Worm (Caenorhabditis elegans) whole organism, L2 larva: ENCODE data around the gene pqn-80.

Source experiments
- C34F6.9 ChIP-seq: fragments of 150-350 bp; optimal IDR thresholded peaks from 2 replicates; lab custom pipeline; 2014; ENCODE audit warnings: missing biosample characterization, missing genetic modification characterization
- F13H6.1 ChIP-seq: sonication (generic microtip); optimal IDR thresholded peaks from 2 replicates; lab custom pipeline; 2016; ENCODE audit warnings: missing genetic modification characterization, missing compliant biosample characterization
- R02D3.7 ChIP-seq: fragments of 150-350 bp; optimal IDR thresholded peaks from 2 replicates; lab custom pipeline; 2014; ENCODE audit warnings: missing biosample characterization, missing genetic modification characterization
- ZK546.5 ChIP-seq: sonication (generic microtip); optimal IDR thresholded peaks from 2 replicates; lab custom pipeline; 2017; ENCODE audit warnings: missing biosample characterization, missing genetic modification characterization
- ama-1 ChIP-seq: fragments of 150-350 bp; optimal IDR thresholded peaks from 2 replicates; lab custom pipeline; 2018; ENCODE audit warnings: inconsistent platforms
- blmp-1 ChIP-seq: sonication (generic microtip); optimal IDR thresholded peaks from 2 replicates; lab custom pipeline; 2017; ENCODE audit warnings: missing genetic modification characterization, mild to moderate bottlenecking, missing compliant biosample characterization, antibody characterized with exemption, moderate library complexity; ENCODE audit not compliant: insufficient read depth
- ceh-82 ChIP-seq: fragments of 150-350 bp; optimal IDR thresholded peaks from 2 replicates; lab custom pipeline; 2014; ENCODE audit warnings: missing biosample characterization, missing genetic modification characterization
- elt-1 ChIP-seq: fragments of 150-350 bp; optimal IDR thresholded peaks from 2 replicates; lab custom pipeline; 2014; ENCODE audit warnings: missing biosample characterization, missing genetic modification characterization
- lin-13 ChIP-seq: fragments of 150-350 bp; optimal IDR thresholded peaks from 2 replicates; lab custom pipeline; 2014; ENCODE audit warnings: missing biosample characterization, missing genetic modification reagents, missing genetic modification characterization
- lin-39 ChIP-seq: fragments of 150-350 bp; optimal IDR thresholded peaks from 2 replicates; lab custom pipeline; 2014; ENCODE audit warnings: missing biosample characterization, missing genetic modification reagents, missing genetic modification characterization
- mbf-1 ChIP-seq: sonication (generic microtip); optimal IDR thresholded peaks from 2 replicates; lab custom pipeline; 2017; ENCODE audit warnings: missing biosample characterization, missing genetic modification characterization
- mdl-1 ChIP-seq, 2 experiments: fragments of 150-350 bp in 1 of 2; sonication (generic microtip) in 1 of 2; optimal IDR thresholded peaks; 2 replicates each; lab custom pipeline; 2017; ENCODE audit warnings: missing biosample characterization in 2 of 2, missing genetic modification characterization in 2 of 2
- nhr-10 ChIP-seq: sonication (generic microtip); optimal IDR thresholded peaks from 2 replicates; lab custom pipeline; 2017; ENCODE audit warnings: missing biosample characterization, missing genetic modification characterization
- nhr-11 ChIP-seq: fragments of 150-350 bp; optimal IDR thresholded peaks from 2 replicates; lab custom pipeline; 2014; ENCODE audit warnings: missing biosample characterization, missing genetic modification characterization
- nhr-129 ChIP-seq: fragments of 150-350 bp; optimal IDR thresholded peaks from 2 replicates; lab custom pipeline; 2014; ENCODE audit warnings: missing biosample characterization, missing genetic modification characterization
- nhr-21 ChIP-seq: fragments of 150-350 bp; optimal IDR thresholded peaks from 2 replicates; lab custom pipeline; 2014; ENCODE audit warnings: missing biosample characterization, missing genetic modification characterization
- nhr-23 ChIP-seq: fragments of 150-350 bp; optimal IDR thresholded peaks from 2 replicates; lab custom pipeline; 2014; ENCODE audit warnings: missing biosample characterization, missing genetic modification reagents, missing genetic modification characterization
- nhr-237 ChIP-seq: fragments of 150-350 bp; optimal IDR thresholded peaks from 2 replicates; lab custom pipeline; 2014; ENCODE audit warnings: missing biosample characterization, missing genetic modification characterization
- nhr-6 ChIP-seq: fragments of 150-350 bp; optimal IDR thresholded peaks from 2 replicates; lab custom pipeline; 2014; ENCODE audit warnings: missing biosample characterization, missing genetic modification characterization
- peb-1 ChIP-seq: fragments of 150-350 bp; optimal IDR thresholded peaks from 2 replicates; lab custom pipeline; 2014; ENCODE audit warnings: missing biosample characterization, missing genetic modification characterization
- sem-4 ChIP-seq: fragments of 150-350 bp; optimal IDR thresholded peaks from 2 replicates; lab custom pipeline; 2014; ENCODE audit warnings: missing biosample characterization, missing genetic modification reagents, missing genetic modification characterization
- sma-3 ChIP-seq: sonication (generic microtip); optimal IDR thresholded peaks from 2 replicates; lab custom pipeline; 2016; ENCODE audit warnings: missing genetic modification reagents, missing genetic modification characterization, missing compliant biosample characterization
- sma-9 ChIP-seq, 2 experiments: fragments of 150-350 bp in 1 of 2; sonication (generic microtip) in 1 of 2; optimal IDR thresholded peaks; 2 replicates each; lab custom pipeline; 2014 to 2016; ENCODE audit warnings: missing genetic modification characterization in 2 of 2, mild to moderate bottlenecking in 1 of 2, missing biosample characterization in 1 of 2, missing compliant biosample characterization in 1 of 2, missing genetic modification reagents in 1 of 2, moderate library complexity in 1 of 2
- snpc-4 ChIP-seq: fragments of 150-350 bp; optimal IDR thresholded peaks from 2 replicates; lab custom pipeline; 2014; ENCODE audit warnings: missing biosample characterization, missing genetic modification characterization
- unc-39 ChIP-seq: fragments of 150-350 bp; optimal IDR thresholded peaks from 2 replicates; lab custom pipeline; 2014; ENCODE audit warnings: missing biosample characterization, missing genetic modification characterization
- unc-55 ChIP-seq: fragments of 150-350 bp; sonication (generic microtip); optimal IDR thresholded peaks from 3 replicates; lab custom pipeline; 2014; ENCODE audit warnings: missing biosample characterization, missing genetic modification reagents, missing genetic modification characterization
- ztf-11 ChIP-seq: sonication (generic microtip); optimal IDR thresholded peaks from 2 replicates; lab custom pipeline; 2017; ENCODE audit warnings: missing biosample characterization, missing genetic modification characterization
- ztf-4 ChIP-seq: fragments of 150-350 bp; optimal IDR thresholded peaks from 2 replicates; lab custom pipeline; 2014; ENCODE audit warnings: missing biosample characterization, missing genetic modification characterization

pqn-80 gene

ce11 chrIII:12687872-12688375 is 61.6 kb downstream of the pqn-80 start, which contains the start of the genes rsp-3 and spin-4 (continued):
- TF ChIP-seq lin-13 (GFP tag; lab: Kevin White, UChicago) (peak; percentile 83), mbf-1 (tag; lab: Kevin White, UChicago) (no peak), nhr-11 (tag; lab: Kevin White, UChicago) (no peak), ceh-82 (tag; lab: Kevin White, UChicago) (no peak), C34F6.9 (tag; lab: Kevin White, UChicago) (peak; percentile 95), sem-4 (peak; percentile 48), ZK546.5 (tag; lab: Kevin White, UChicago) (no peak), unc-55 (peak; percentile 87), ama-1 (lab: Kevin White, UChicago) (peak; percentile 72), ztf-4 (tag; lab: Kevin White, UChicago) (peak; percentile 19), snpc-4 (peak; percentile 48), lin-39 (tag; lab: Kevin White, UChicago) (no peak), nhr-237 (tag; lab: Kevin White, UChicago) (no peak), nhr-6 (no peak), nhr-129 (tag; lab: Kevin White, UChicago) (peak; percentile 53), nhr-23 (tag; lab: Kevin White, UChicago) (no peak), unc-39 (no peak), sma-3 (GFP tag; lab: Kevin White, UChicago) (peak; percentile 67), R02D3.7 (no peak), blmp-1 (tag; lab: Kevin White, UChicago) (peak; percentile 30), ztf-11 (tag; lab: Kevin White, UChicago) (no peak), nhr-10 (tag; lab: Kevin White, UChicago) (no peak), mdl-1 (tag; optimal IDR thresholded peaks at IDR 0.05; lab: Kevin White, UChicago) (no peak)

ce11 chrIII:12697591-12697990 is 71.2 kb downstream of the pqn-80 start:
- TF ChIP-seq peb-1 (no peak), ama-1 (lab: Kevin White, UChicago) (no peak), mbf-1 (tag; lab: Kevin White, UChicago) (no peak), F13H6.1 (no peak), sma-9 (GFP tag; optimal IDR thresholded peaks at IDR 0.05; lab: Kevin White, UChicago) (no peak), sma-9 (tag; optimal IDR thresholded peaks at IDR 0.05; lab: Kevin White, UChicago) (no peak), unc-39 (no peak), C34F6.9 (tag; lab: Kevin White, UChicago) (no peak), elt-1 (tag; lab: Kevin White, UChicago) (no peak), sem-4 (no peak)
- TF ChIP-seq, all 48 proteins: peak for 0

DNA sequence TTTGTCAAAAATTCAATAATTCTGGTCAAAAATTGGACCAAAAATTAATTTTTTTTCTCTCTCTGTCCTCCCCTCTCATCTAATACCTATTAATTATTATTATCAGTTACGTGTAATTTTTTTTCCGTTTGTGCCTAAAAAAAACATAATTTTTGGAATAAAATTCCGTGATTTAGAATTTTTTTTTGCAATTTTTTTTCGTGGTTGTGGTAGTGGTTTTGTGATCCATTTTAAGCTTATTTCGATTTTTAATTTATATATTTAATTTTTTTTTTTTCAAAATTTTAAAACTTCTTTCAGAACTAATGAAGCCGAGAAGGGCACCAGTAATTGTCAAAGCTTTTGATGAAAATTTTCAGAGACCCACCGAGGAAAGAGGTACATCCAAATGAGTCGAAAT is 72.8 kb downstream of the pqn-80 start, which contains the start of gene sas-1:
Gene sas-1, plus strand, starts transcription at position 301 of the 400 bp plus-strand sequence.
- no peak for TF ChIP-seq nhr-21 (tag; lab: Kevin White, UChicago)
- no peak for TF ChIP-seq lin-39 (tag; lab: Kevin White, UChicago)
